Worm (Caenorhabditis elegans) whole organism, mixed stage, embryonic: ENCODE results near the gene F40F8.11.

ENCODE experiments used
- M03D4.4 ChIP-seq: sonication (generic microtip); optimal IDR thresholded peaks from 2 replicates; lab custom pipeline; 2017; ENCODE audit warnings: mild to moderate bottlenecking, missing genetic modification characterization, missing compliant biosample characterization
- bed-3 ChIP-seq: fragments of 200-800 bp; sonication (Bioruptor generic); optimal IDR thresholded peaks from 3 replicates; lab custom pipeline; 2018; ENCODE audit warnings: mild to moderate bottlenecking, missing genetic modification characterization, moderate library complexity, missing compliant biosample characterization
- blmp-1 ChIP-seq: fragments of 150-350 bp; optimal IDR thresholded peaks from 2 replicates; lab custom pipeline; 2014; ENCODE audit warnings: missing biosample characterization, missing genetic modification characterization
- ceh-39 ChIP-seq: fragments of 150-350 bp; optimal IDR thresholded peaks from 2 replicates; lab custom pipeline; 2014; ENCODE audit warnings: missing biosample characterization, missing genetic modification characterization
- ceh-83 ChIP-seq: fragments of 200-800 bp; sonication (Bioruptor generic); optimal IDR thresholded peaks from 2 replicates; lab custom pipeline; 2018; ENCODE audit warnings: mild to moderate bottlenecking, missing genetic modification characterization, missing compliant biosample characterization
- ces-1 ChIP-seq: fragments of 150-350 bp; optimal IDR thresholded peaks from 2 replicates; lab custom pipeline; 2014; ENCODE audit warnings: missing biosample characterization, missing genetic modification reagents, missing genetic modification characterization
- cnd-1 ChIP-seq: fragments of 200-800 bp; sonication (Bioruptor generic); optimal IDR thresholded peaks from 2 replicates; lab custom pipeline; 2018; ENCODE audit warnings: mild to moderate bottlenecking, missing genetic modification characterization, missing compliant biosample characterization
- elt-1 ChIP-seq: sonication (generic microtip); optimal IDR thresholded peaks from 2 replicates; lab custom pipeline; 2017; ENCODE audit warnings: missing genetic modification characterization, mild to moderate bottlenecking, missing compliant biosample characterization, antibody characterized with exemption, moderate library complexity, borderline replicate concordance; ENCODE audit not compliant: insufficient read depth
- elt-3 ChIP-seq: fragments of 150-350 bp; optimal IDR thresholded peaks from 2 replicates; lab custom pipeline; 2014; ENCODE audit warnings: missing biosample characterization, missing genetic modification characterization
- flh-1 ChIP-seq: fragments of 200-800 bp; sonication (Bioruptor generic); optimal IDR thresholded peaks from 2 replicates; lab custom pipeline; 2018; ENCODE audit warnings: mild to moderate bottlenecking, missing genetic modification characterization, moderate library complexity, missing compliant biosample characterization
- lin-13 ChIP-seq: fragments of 150-350 bp; optimal IDR thresholded peaks from 2 replicates; lab custom pipeline; 2014; ENCODE audit warnings: missing biosample characterization, missing genetic modification characterization
- lin-32 ChIP-seq: fragments of 200-800 bp; sonication (Bioruptor generic); optimal IDR thresholded peaks from 2 replicates; lab custom pipeline; 2018; ENCODE audit warnings: mild to moderate bottlenecking, missing genetic modification characterization, missing compliant biosample characterization
- lsy-2 ChIP-seq: fragments of 150-350 bp; optimal IDR thresholded peaks from 2 replicates; lab custom pipeline; 2014; ENCODE audit warnings: missing biosample characterization, missing genetic modification characterization
- mab-5 ChIP-seq: fragments of 150-350 bp; optimal IDR thresholded peaks from 2 replicates; lab custom pipeline; 2014; ENCODE audit warnings: missing biosample characterization, missing genetic modification characterization
- mep-1 ChIP-seq: fragments of 150-350 bp; optimal IDR thresholded peaks from 2 replicates; lab custom pipeline; 2017; ENCODE audit warnings: missing biosample characterization, missing genetic modification reagents, missing genetic modification characterization, inconsistent platforms
- nhr-12 ChIP-seq: fragments of 150-350 bp; optimal IDR thresholded peaks from 2 replicates; lab custom pipeline; 2014; ENCODE audit warnings: missing biosample characterization, missing genetic modification characterization
- nhr-2 ChIP-seq: fragments of 150-350 bp; optimal IDR thresholded peaks from 2 replicates; lab custom pipeline; 2014; ENCODE audit warnings: missing biosample characterization, missing genetic modification characterization
- nhr-237 ChIP-seq: fragments of 150-350 bp; optimal IDR thresholded peaks from 2 replicates; lab custom pipeline; 2014; ENCODE audit warnings: missing biosample characterization, missing genetic modification characterization
- nhr-28 ChIP-seq: fragments of 150-350 bp; optimal IDR thresholded peaks from 2 replicates; lab custom pipeline; 2014; ENCODE audit warnings: missing biosample characterization, missing genetic modification characterization
- nhr-76 ChIP-seq: sonication (generic microtip); optimal IDR thresholded peaks from 2 replicates; lab custom pipeline; 2017; ENCODE audit warnings: missing biosample characterization, missing genetic modification characterization
- pha-4 ChIP-seq: fragments of 150-350 bp; optimal IDR thresholded peaks from 2 replicates; lab custom pipeline; 2018; ENCODE audit warnings: missing biosample characterization, missing genetic modification reagents, missing genetic modification characterization
- sem-2 ChIP-seq: fragments of 200-800 bp; sonication (Bioruptor generic); optimal IDR thresholded peaks from 2 replicates; lab custom pipeline; 2018; ENCODE audit warnings: mild to moderate bottlenecking, missing genetic modification characterization, missing compliant biosample characterization
- snpc-4 ChIP-seq: fragments of 150-350 bp; optimal IDR thresholded peaks from 2 replicates; lab custom pipeline; 2014; ENCODE audit warnings: missing biosample characterization, missing genetic modification characterization
- sptf-1 ChIP-seq: sonication (generic microtip); optimal IDR thresholded peaks from 2 replicates; lab custom pipeline; 2017; ENCODE audit warnings: mild to moderate bottlenecking, missing genetic modification characterization, moderate library complexity, missing compliant biosample characterization
- tbx-8 ChIP-seq: fragments of 200-800 bp; sonication (Bioruptor generic); optimal IDR thresholded peaks from 2 replicates; lab custom pipeline; 2018; ENCODE audit warnings: mild to moderate bottlenecking, missing genetic modification characterization, moderate library complexity, missing compliant biosample characterization
- unc-120 ChIP-seq: sonication (generic microtip); optimal IDR thresholded peaks from 2 replicates; lab custom pipeline; 2017; ENCODE audit warnings: missing genetic modification characterization, missing compliant biosample characterization; ENCODE audit not compliant: poor library complexity, severe bottlenecking
- unc-39 ChIP-seq: fragments of 150-350 bp; optimal IDR thresholded peaks from 2 replicates; lab custom pipeline; 2014; ENCODE audit warnings: missing biosample characterization, missing genetic modification characterization
- unc-62 ChIP-seq: fragments of 150-350 bp; optimal IDR thresholded peaks from 2 replicates; lab custom pipeline; 2014; ENCODE audit warnings: missing biosample characterization, missing genetic modification reagents, missing genetic modification characterization

F40F8.11 gene

DNA sequence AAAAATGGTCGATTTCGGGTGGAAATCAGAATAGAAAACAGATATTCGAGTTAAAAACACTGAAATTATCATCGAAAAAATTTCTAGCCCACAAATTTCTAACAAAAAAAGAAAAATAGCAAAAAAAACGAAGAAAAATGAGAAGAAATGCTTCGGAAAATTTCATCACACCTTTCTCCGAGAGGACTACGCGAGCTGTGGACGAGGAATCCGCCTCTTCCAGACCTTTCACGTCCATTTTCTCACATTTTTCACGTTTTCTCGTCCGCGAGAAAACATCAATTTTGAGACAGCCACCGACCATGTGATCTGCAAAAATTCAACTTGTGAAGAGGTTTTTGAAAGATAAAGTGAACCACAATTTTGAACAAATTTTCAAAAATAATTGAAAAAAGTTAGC, 44.1 kb upstream of the F40F8.11 start:
- no peak for TF ChIP-seq nhr-237
- TF ChIP-seq tbx-8 (GFP tag; lab: Kevin White, UChicago) = no peak
- TF ChIP-seq lsy-2 (tag; lab: Kevin White, UChicago) = no peak
- no peak for TF ChIP-seq pha-4 (tag; lab: Kevin White, UChicago)
- TF ChIP-seq lin-13 (tag; lab: Kevin White, UChicago) = no peak
- no peak for TF ChIP-seq blmp-1 (tag; lab: Kevin White, UChicago)
- no peak for TF ChIP-seq ceh-83 (GFP tag; lab: Kevin White, UChicago)
- TF ChIP-seq cnd-1 (tag; lab: Kevin White, UChicago) = no peak
- TF ChIP-seq nhr-28 (tag; lab: Kevin White, UChicago) = no peak
- no peak for TF ChIP-seq nhr-2 (tag; lab: Kevin White, UChicago)
- TF ChIP-seq, all 35 proteins: peak for 0

DNA sequence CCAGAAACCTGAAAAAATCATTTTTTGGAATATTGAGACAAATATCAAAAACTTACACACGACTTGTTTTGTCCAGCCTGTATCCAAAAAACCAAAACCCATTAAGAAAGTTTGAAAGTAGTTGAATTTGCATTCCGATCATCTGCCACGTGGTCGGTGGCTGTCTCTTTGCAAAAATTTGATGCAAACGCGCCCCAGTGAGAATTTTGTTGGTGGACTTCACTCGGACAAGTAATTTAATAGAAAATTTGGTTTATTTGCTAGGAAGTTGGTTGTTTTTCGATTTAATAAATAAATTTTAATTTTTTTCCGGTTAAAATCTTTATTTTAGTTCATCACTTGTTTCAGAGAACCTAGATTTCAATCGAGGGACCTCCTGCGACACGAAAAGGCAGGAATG, 43.0 kb upstream of the F40F8.11 start:
- TF ChIP-seq unc-39 (tag; lab: Kevin White, UChicago) (no peak), ceh-39 (tag; lab: Kevin White, UChicago) (no peak), cnd-1 (tag; lab: Kevin White, UChicago) (no peak), nhr-12 (tag; lab: Kevin White, UChicago) (no peak)

DNA sequence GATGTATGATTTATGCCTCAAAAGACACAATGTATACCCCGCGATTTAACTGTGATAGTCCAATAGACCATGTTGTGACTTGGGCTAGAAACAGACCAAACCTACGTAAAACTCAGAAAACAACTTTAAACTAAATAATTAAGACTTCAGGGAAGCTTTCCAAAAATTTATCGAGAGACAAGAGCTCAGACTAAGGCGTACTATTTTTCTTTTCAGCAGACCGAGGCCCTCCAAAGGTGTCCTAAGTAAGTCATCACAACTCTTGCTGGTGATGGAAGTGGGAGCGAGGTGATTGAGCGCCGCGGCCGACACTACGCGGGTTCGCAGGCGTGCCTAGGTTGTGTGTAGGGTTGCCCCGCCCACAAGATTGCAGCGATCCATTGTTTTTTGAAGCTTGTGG, 34.6 kb upstream of the F40F8.11 start:
- TF ChIP-seq snpc-4 (no peak), lin-32 (no peak), bed-3 (GFP tag; lab: Kevin White, UChicago) (no peak), mab-5 (tag; lab: Kevin White, UChicago) (no peak), elt-1 (tag; lab: Kevin White, UChicago) (no peak), cnd-1 (tag; lab: Kevin White, UChicago) (no peak), unc-62 (GFP tag; lab: Kevin White, UChicago) (no peak), sptf-1 (no peak), elt-3 (tag; lab: Kevin White, UChicago) (no peak), ces-1 (no peak), tbx-8 (GFP tag; lab: Kevin White, UChicago) (no peak), lin-13 (tag; lab: Kevin White, UChicago) (no peak)

DNA sequence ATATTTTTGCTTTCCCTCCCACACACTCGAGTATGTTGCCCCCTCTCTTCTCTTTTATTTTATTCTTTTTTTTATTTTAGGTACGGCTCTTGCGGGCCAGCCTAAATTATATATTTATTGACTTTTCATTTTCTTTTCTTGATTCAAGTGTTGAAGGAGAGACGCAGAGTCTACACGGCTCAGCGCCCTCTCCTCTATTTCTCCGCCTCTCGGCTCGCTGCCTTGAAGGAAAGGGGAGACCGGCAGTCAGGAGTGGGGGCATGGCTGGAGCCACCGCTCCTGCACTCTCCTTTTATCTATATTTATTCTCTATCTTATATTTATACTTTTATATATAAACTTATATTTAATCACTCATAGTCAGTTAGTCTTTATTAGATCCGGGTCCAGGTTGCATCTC, 34.0 kb upstream of the F40F8.11 start:
- TF ChIP-seq nhr-2 (tag; lab: Kevin White, UChicago) (no peak), sptf-1 (peak; percentile 10), mep-1 (tag; lab: Kevin White, UChicago) (no peak), ces-1 (peak; percentile 48), pha-4 (tag; lab: Kevin White, UChicago) (no peak), snpc-4 (no peak), unc-62 (GFP tag; lab: Kevin White, UChicago) (no peak)

DNA sequence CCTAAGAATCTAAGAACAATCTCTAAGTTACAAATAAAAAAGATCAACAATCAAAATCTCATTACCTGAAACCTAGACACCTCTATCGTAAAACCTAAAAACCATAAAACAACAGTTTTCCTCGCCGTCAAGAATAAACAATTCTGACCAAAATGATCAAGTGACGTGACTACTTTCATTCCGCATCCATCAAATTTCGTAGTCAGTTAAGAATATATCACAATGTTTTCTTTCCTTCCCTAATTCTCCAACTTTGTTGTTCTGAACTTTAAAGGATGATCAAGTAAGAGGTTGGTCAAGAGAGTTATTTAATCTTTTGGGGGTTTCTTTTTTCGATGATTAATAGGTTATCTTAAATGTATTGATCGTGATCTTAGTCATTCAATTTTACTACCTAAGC, 30.9 kb upstream of the F40F8.11 start:
- TF ChIP-seq sem-2 (GFP tag; lab: Kevin White, UChicago) (no peak), bed-3 (GFP tag; lab: Kevin White, UChicago) (no peak), nhr-28 (tag; lab: Kevin White, UChicago) (no peak), ceh-83 (GFP tag; lab: Kevin White, UChicago) (no peak), pha-4 (tag; lab: Kevin White, UChicago) (no peak), nhr-237 (no peak), mep-1 (tag; lab: Kevin White, UChicago) (no peak), M03D4.4 (tag; lab: Kevin White, UChicago) (no peak), nhr-76 (no peak), lsy-2 (tag; lab: Kevin White, UChicago) (no peak), sptf-1 (no peak)
- TF ChIP-seq, all 35 proteins: peak for 0

DNA sequence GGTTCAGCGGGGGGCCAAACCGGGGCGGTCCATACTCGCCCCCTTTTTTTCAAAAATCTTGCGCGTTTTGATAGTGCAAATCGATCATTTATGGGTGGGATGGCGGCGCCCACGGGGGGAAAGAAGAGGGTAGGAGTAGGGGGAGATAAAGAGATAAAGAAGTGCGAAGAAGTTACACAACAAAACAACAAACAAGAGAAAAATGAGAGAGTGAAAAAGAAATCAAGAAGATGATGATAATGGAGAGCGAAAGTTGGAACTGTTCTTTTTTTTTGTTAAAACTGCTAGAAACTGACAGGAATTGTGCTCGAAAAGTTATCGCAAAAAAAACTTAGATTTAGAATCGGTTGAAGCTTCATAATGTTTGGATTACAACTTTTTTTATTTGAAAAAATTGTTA, 30.0 kb upstream of the F40F8.11 start, which contains the start of gene ptr-13:
TSS of gene ptr-13 (minus strand) at position 92 of the 400 bp plus-strand sequence.
- TF ChIP-seq nhr-237 (no peak), unc-120 (no peak), lin-32 (no peak), ceh-83 (GFP tag; lab: Kevin White, UChicago) (no peak)
- TF ChIP-seq, all 35 proteins: peak for 0

DNA sequence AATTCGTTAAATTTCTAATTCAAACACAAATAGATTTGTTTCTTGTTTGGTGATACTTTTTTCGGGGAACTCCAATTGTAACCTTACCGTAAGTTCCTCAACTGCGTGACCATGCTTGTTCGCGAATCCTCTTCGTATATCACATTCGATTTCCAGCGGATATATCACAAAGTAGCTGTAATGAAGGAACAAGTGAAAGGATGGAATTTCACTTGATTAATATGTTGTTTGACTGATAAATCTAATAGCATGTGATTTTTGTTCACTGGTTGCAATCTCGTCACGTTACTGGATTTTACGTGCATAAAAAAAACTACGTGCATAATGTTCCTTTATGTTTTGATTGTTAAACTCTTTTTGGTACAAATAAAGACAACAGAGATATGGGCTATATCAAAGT, 29.3 kb upstream of the F40F8.11 start:
- TF ChIP-seq sptf-1 (no peak), blmp-1 (tag; lab: Kevin White, UChicago) (no peak), nhr-2 (tag; lab: Kevin White, UChicago) (no peak), cnd-1 (tag; lab: Kevin White, UChicago) (no peak), ces-1 (no peak), flh-1 (GFP tag; lab: Kevin White, UChicago) (no peak), sem-2 (GFP tag; lab: Kevin White, UChicago) (no peak), ceh-39 (tag; lab: Kevin White, UChicago) (no peak), unc-120 (no peak), mep-1 (tag; lab: Kevin White, UChicago) (no peak)
